Worm (Caenorhabditis elegans): ENCODE data around the gene arf-1.

arf-1 gene

ce11 chrIII:5705228-5705888 lies 9.3 kb upstream of the arf-1 start, which contains the start of gene swp-1 (continued):
- TF ChIP-seq ctbp-1 (GFP tag; IDR thresholded peaks at IDR 0.05), result peak; percentile 35; the same call in 1 of the 2 replicates
- no peak for TF ChIP-seq zag-1 (tag; optimal IDR thresholded peaks at IDR 0.05)
- no peak for TF ChIP-seq vab-7 (GFP tag; IDR thresholded peaks at IDR 0.05)
- TF ChIP-seq dmd-9 (GFP tag; IDR thresholded peaks at IDR 0.05), result no peak
- 0 out of 2 replicates have a peak, but pooled peaks have one; percentile 6 for TF ChIP-seq lim-7 (GFP tag; IDR thresholded peaks at IDR 0.05)
- TF ChIP-seq egl-27 (tag; optimal IDR thresholded peaks at IDR 0.05), result no peak
- TF ChIP-seq Y48G9A.11 (GFP tag; IDR thresholded peaks at IDR 0.05), result peak; percentile 33; the same call in 1 of the 2 replicates
- TF ChIP-seq snpc-1.2 (GFP tag; IDR thresholded peaks at IDR 0.05), result peak; percentile 48; the same call in 1 of the 2 replicates
- no peak for TF ChIP-seq nhr-237 (tag; optimal IDR thresholded peaks at IDR 0.05)

ce11 chrIII:5706077-5706627 lies 8.5 kb upstream of the arf-1 start, which contains the start of gene rpl-23:
TSS of gene rpl-23 (minus strand) at chrIII:5706127.
- TF ChIP-seq nhr-6 (tag; optimal IDR thresholded peaks at IDR 0.05) (peak; percentile 73), fos-1 (tag; optimal IDR thresholded peaks at IDR 0.05) (no peak), mxl-3 (GFP tag; optimal IDR thresholded peaks at IDR 0.05) (no peak), dmd-9 (GFP tag; IDR thresholded peaks at IDR 0.05) (no peak), egl-43 (GFP tag; IDR thresholded peaks at IDR 0.05) (no peak), F37D6.2 (tag; optimal IDR thresholded peaks at IDR 0.05) (peak; percentile 59), egl-27 (tag; optimal IDR thresholded peaks at IDR 0.05) (no peak), lim-7 (GFP tag; IDR thresholded peaks at IDR 0.05) (0 out of 2 replicates have a peak, but pooled peaks have one; percentile 52), dve-1 (tag; optimal IDR thresholded peaks at IDR 0.05; ENCODE audit: insufficient read depth) (peak; percentile 94), fkh-10 (GFP tag; optimal IDR thresholded peaks at IDR 0.05) (peak; percentile 54), ztf-11 (tag; optimal IDR thresholded peaks at IDR 0.05) (no peak), daf-19 (GFP tag; conservative IDR thresholded peaks at IDR 0.05) (no peak), snpc-1.2 (GFP tag; IDR thresholded peaks at IDR 0.05) (no peak), nhr-11 (tag; optimal IDR thresholded peaks at IDR 0.05) (peak; percentile 96), unc-130 (GFP tag; optimal IDR thresholded peaks at IDR 0.05) (peak; percentile 56), unc-39 (tag; optimal IDR thresholded peaks at IDR 0.05) (no peak), vab-7 (GFP tag; IDR thresholded peaks at IDR 0.05) (peak; percentile 61), hif-1 (tag; optimal IDR thresholded peaks at IDR 0.05) (peak in 1 of 2 experiments; percentile 77), tag-97 (GFP tag; IDR thresholded peaks at IDR 0.05) (no peak), lin-1 (GFP tag; IDR thresholded peaks at IDR 0.05) (no peak), daf-16 (GFP tag; optimal IDR thresholded peaks at IDR 0.05) (peak in 1 of 2 experiments; percentile 38), daf-16 (tag; optimal IDR thresholded peaks at IDR 0.05) (peak; percentile 72), ama-1 (optimal IDR thresholded peaks at IDR 0.05) (peak; percentile 77), T26A8.4 (GFP tag; IDR thresholded peaks at IDR 0.05) (peak; percentile 84), zip-2 (tag; optimal IDR thresholded peaks at IDR 0.05) (peak; percentile 29), lin-13 (GFP tag; optimal IDR thresholded peaks at IDR 0.05) (peak; percentile 90), nhr-48 (tag; optimal IDR thresholded peaks at IDR 0.05) (peak; percentile 13), T20F7.1 (GFP tag; optimal IDR thresholded peaks at IDR 0.05) (peak; percentile 85), ceh-44 (GFP tag; IDR thresholded peaks at IDR 0.05) (peak; percentile 40; the same call in 1 of the 2 replicates), hlh-30 (tag; optimal IDR thresholded peaks at IDR 0.05; ENCODE audit: insufficient read depth) (peak; percentile 92), arid-1 (GFP tag; conservative IDR thresholded peaks at IDR 0.05) (peak; percentile 74; the same call in 1 of the 2 replicates), jun-1 (tag; optimal IDR thresholded peaks at IDR 0.05) (peak; percentile 27), zip-11 (GFP tag; IDR thresholded peaks at IDR 0.05) (no peak), hlh-11 (tag; optimal IDR thresholded peaks at IDR 0.05) (peak; percentile 77), pha-4 (GFP tag; IDR thresholded peaks at IDR 0.05) (peak; percentile 64; the same call in 1 of the 2 replicates), pha-4 (tag; optimal IDR thresholded peaks at IDR 0.05) (peak; percentile 98), set-16 (GFP tag; IDR thresholded peaks at IDR 0.05) (no peak), zag-1 (tag; optimal IDR thresholded peaks at IDR 0.05) (no peak), ces-1 (GFP tag; optimal IDR thresholded peaks at IDR 0.05) (peak; percentile 63), nhr-10 (tag; optimal IDR thresholded peaks at IDR 0.05) (no peak), cey-2 (tag; optimal IDR thresholded peaks at IDR 0.05; ENCODE audit: borderline replicate concordance, insufficient read depth) (no peak), ceh-20 (GFP tag; IDR thresholded peaks at IDR 0.05) (peak; percentile 52; the same call in 1 of the 2 replicates), aha-1 (tag) (peak; percentile 97), gei-8 (GFP tag; optimal IDR thresholded peaks at IDR 0.05) (no peak)

Data from whole organism, L4 larva.